Worm (Caenorhabditis elegans) whole organism, young adult: ENCODE data around the gene C44B7.5.

Source experiments
- F49E8.2 ChIP-seq: sonication (generic microtip); optimal IDR thresholded peaks from 3 replicates; lab custom pipeline; 2017; ENCODE audit warnings: missing genetic modification characterization, mild to moderate bottlenecking, missing compliant biosample characterization, antibody characterized with exemption, moderate library complexity; ENCODE audit not compliant: insufficient read depth
- T26A5.8 ChIP-seq: sonication (generic microtip); optimal IDR thresholded peaks from 2 replicates; lab custom pipeline; 2016; ENCODE audit warnings: missing genetic modification characterization, missing compliant biosample characterization
- Y53G8AR.9 ChIP-seq: fragments of 200-800 bp; sonication (Bioruptor generic); conservative IDR thresholded peaks from 2 replicates; pipeline ENCODE4 v1.3.6; 2022; ENCODE audit warnings: missing genetic modification reagents, missing genetic modification characterization, missing compliant biosample characterization
- ceh-79 ChIP-seq: sonication (generic microtip); optimal IDR thresholded peaks from 2 replicates; lab custom pipeline; 2017; ENCODE audit warnings: mild to moderate bottlenecking, missing genetic modification characterization, missing compliant biosample characterization
- chd-7 ChIP-seq: sonication (generic microtip); optimal IDR thresholded peaks from 2 replicates; lab custom pipeline; 2016; ENCODE audit warnings: mild to moderate bottlenecking, missing genetic modification characterization, moderate library complexity, missing compliant biosample characterization
- efl-1 ChIP-seq: fragments of 150-350 bp; optimal IDR thresholded peaks from 2 replicates; lab custom pipeline; 2014; ENCODE audit warnings: missing biosample characterization, missing genetic modification reagents, missing genetic modification characterization
- him-1 ChIP-seq: sonication (generic microtip); optimal IDR thresholded peaks from 2 replicates; lab custom pipeline; 2016; ENCODE audit warnings: missing genotype, missing genetic modification reagents, missing genetic modification characterization, missing compliant biosample characterization
- lin-35 ChIP-seq, 3 experiments: fragments of 150-350 bp in 2 of 3; sonication (generic microtip) in 1 of 3; optimal IDR thresholded peaks; 2 replicates each; lab custom pipeline; 2014 to 2018; ENCODE audit warnings: missing biosample characterization in 3 of 3, missing genetic modification characterization in 3 of 3, missing genetic modification reagents in 3 of 3
- snpc-4 ChIP-seq, 5 experiments: fragments of 150-350 bp in 1 of 5; sonication (generic microtip) in 4 of 5; optimal IDR thresholded peaks; 2 replicates each; lab custom pipeline; 2014 to 2018; ENCODE audit warnings: missing genetic modification characterization in 5 of 5, missing biosample characterization in 3 of 5, antibody characterized with exemption in 2 of 5, mild to moderate bottlenecking in 2 of 5, missing compliant biosample characterization in 2 of 5, missing genotype in 2 of 5, moderate library complexity in 2 of 5, missing genetic modification reagents in 1 of 5
- tbx-9 ChIP-seq: sonication (generic microtip); optimal IDR thresholded peaks from 2 replicates; lab custom pipeline; 2016; ENCODE audit warnings: borderline replicate concordance, missing genetic modification characterization, inconsistent platforms, missing compliant biosample characterization
- tlf-1 ChIP-seq: fragments of 200-800 bp; sonication (Bioruptor generic); optimal IDR thresholded peaks from 2 replicates; lab custom pipeline; 2018; ENCODE audit warnings: mild to moderate bottlenecking, missing genetic modification characterization, missing compliant biosample characterization
- unc-62 ChIP-seq: fragments of 150-350 bp; optimal IDR thresholded peaks from 2 replicates; lab custom pipeline; 2014; ENCODE audit warnings: missing biosample characterization, missing genetic modification reagents, missing genetic modification characterization
- ztf-26 ChIP-seq: sonication (generic microtip); optimal IDR thresholded peaks from 2 replicates; lab custom pipeline; 2017; ENCODE audit warnings: missing genetic modification characterization, missing compliant biosample characterization
- ztf-28 ChIP-seq: fragments of 200-800 bp; sonication (Bioruptor generic); IDR thresholded peaks from 2 replicates; pipeline ENCODE4 v1.3.6; 2022; ENCODE audit warnings: missing genetic modification reagents, missing genetic modification characterization, missing compliant biosample characterization

- TF ChIP-seq tbx-9 (no peak), unc-62 (no peak), ztf-26 (tag; lab: Kevin White, UChicago) (no peak), snpc-4 (GFP tag; optimal IDR thresholded peaks at IDR 0.05; lab: Kevin White, UChicago) (no peak), snpc-4 (tag; optimal IDR thresholded peaks at IDR 0.05; lab: Kevin White, UChicago) (no peak), him-1 (tag; lab: Kevin White, UChicago) (no peak), tlf-1 (no peak), T26A5.8 (tag; lab: Kevin White, UChicago) (no peak), ceh-79 (tag; lab: Kevin White, UChicago) (no peak), F49E8.2 (tag; lab: Kevin White, UChicago) (no peak), ztf-28 (no peak), Y53G8AR.9 (no peak), chd-7 (no peak), lin-35 (GFP tag; optimal IDR thresholded peaks at IDR 0.05; lab: Kevin White, UChicago) (no peak), efl-1 (peak; percentile 53)
Measured at ce11 chrII:6843680-6844079, 28.7 kb downstream of the C44B7.5 start.
